Fruit fly (Drosophila melanogaster) whole organism, prepupa: ENCODE data around the gene FASN2.

Experiments
- Blimp-1 ChIP-seq: fragments of 200-800 bp; sonication (Bioruptor generic); optimal IDR thresholded peaks from 3 replicates; lab custom pipeline; 2017; ENCODE audit warnings: missing biosample characterization, missing genetic modification characterization, mild to moderate bottlenecking, moderate library complexity, missing genetic modification reagents
- CG10631 ChIP-seq: fragments of 200-800 bp; sonication (Bioruptor generic); optimal IDR thresholded peaks from 2 replicates; lab custom pipeline; 2016; ENCODE audit warnings: missing biosample characterization, missing genetic modification characterization
- CG10669 ChIP-seq: fragments of 200-800 bp; sonication (Bioruptor generic); optimal IDR thresholded peaks from 3 replicates; lab custom pipeline; 2018; ENCODE audit warnings: missing biosample characterization, mild to moderate bottlenecking, missing genetic modification characterization, moderate library complexity
- CG11294 ChIP-seq: fragments of 200-800 bp; sonication (Bioruptor generic); IDR thresholded peaks from 2 replicates; pipeline ENCODE4 v1.3.6; 2022; ENCODE audit warnings: missing biosample characterization, missing genetic modification characterization
- CG31627 ChIP-seq: fragments of 200-800 bp; sonication (Bioruptor generic); optimal IDR thresholded peaks from 3 replicates; lab custom pipeline; 2016; ENCODE audit warnings: missing biosample characterization, missing genetic modification characterization
- CG32006 ChIP-seq: fragments of 200-800 bp; sonication (Bioruptor generic); optimal IDR thresholded peaks from 3 replicates; lab custom pipeline; 2017; ENCODE audit warnings: missing biosample characterization, mild to moderate bottlenecking, missing genetic modification characterization
- CG34406 ChIP-seq: fragments of 200-800 bp; sonication (Bioruptor generic); optimal IDR thresholded peaks from 3 replicates; lab custom pipeline; 2016; ENCODE audit warnings: missing biosample characterization, missing genetic modification characterization
- CG6276 ChIP-seq: fragments of 200-800 bp; sonication (Bioruptor generic); optimal IDR thresholded peaks from 2 replicates; lab custom pipeline; 2017; ENCODE audit warnings: missing biosample characterization, mild to moderate bottlenecking, missing genetic modification characterization
- CG6792 ChIP-seq: fragments of 200-800 bp; sonication (Bioruptor generic); optimal IDR thresholded peaks from 3 replicates; lab custom pipeline; 2016; ENCODE audit warnings: missing biosample characterization, missing genetic modification characterization
- CG6808 ChIP-seq: fragments of 200-800 bp; sonication (Bioruptor generic); optimal IDR thresholded peaks from 3 replicates; lab custom pipeline; 2017; ENCODE audit warnings: missing biosample characterization, missing genetic modification characterization, mild to moderate bottlenecking, moderate library complexity, missing genetic modification reagents
- CG7368 ChIP-seq: fragments of 200-800 bp; sonication (Bioruptor generic); optimal IDR thresholded peaks from 3 replicates; lab custom pipeline; 2016; ENCODE audit warnings: missing biosample characterization, missing genetic modification characterization
- CG8632 ChIP-seq: fragments of 200-800 bp; sonication (Bioruptor generic); optimal IDR thresholded peaks from 3 replicates; lab custom pipeline; 2016; ENCODE audit warnings: missing biosample characterization, missing genetic modification characterization
- Eip78C ChIP-seq: fragments of 200-800 bp; sonication (Bioruptor generic); peaks from one replicate; lab custom pipeline; 2016; ENCODE audit warnings: missing biosample characterization, missing genetic modification characterization
- Eip93F ChIP-seq: fragments of 200-800 bp; sonication (Bioruptor generic); optimal IDR thresholded peaks from 2 replicates; lab custom pipeline; 2016; ENCODE audit warnings: missing biosample characterization, mild to moderate bottlenecking, missing genetic modification characterization
- Ets21C ChIP-seq: fragments of 200-800 bp; sonication (Bioruptor generic); optimal IDR thresholded peaks from 3 replicates; lab custom pipeline; 2016; ENCODE audit warnings: missing biosample characterization, missing genetic modification characterization
- Ets96B ChIP-seq: fragments of 200-800 bp; optimal IDR thresholded peaks from 2 replicates; lab custom pipeline; 2019; ENCODE audit warnings: missing biosample characterization, mild to moderate bottlenecking, missing genetic modification characterization, moderate library complexity
- Gug ChIP-seq: fragments of 200-800 bp; sonication (Bioruptor generic); IDR thresholded peaks from 2 replicates; pipeline ENCODE4 v1.3.6; 2022; ENCODE audit warnings: missing biosample characterization, missing genetic modification characterization
- Hr39 ChIP-seq: fragments of 200-800 bp; sonication (Bioruptor generic); optimal IDR thresholded peaks from 2 replicates; lab custom pipeline; 2016; ENCODE audit warnings: missing biosample characterization, missing genetic modification characterization
- Hr4 ChIP-seq: fragments of 200-800 bp; sonication (Bioruptor generic); optimal IDR thresholded peaks from 3 replicates; lab custom pipeline; 2016; ENCODE audit warnings: missing biosample characterization, missing genetic modification characterization
- Lpt ChIP-seq: fragments of 200-800 bp; sonication (Bioruptor generic); optimal IDR thresholded peaks from 3 replicates; lab custom pipeline; 2016; ENCODE audit warnings: missing biosample characterization, missing genetic modification characterization
- Met ChIP-seq: fragments of 200-800 bp; sonication (Bioruptor generic); optimal IDR thresholded peaks from 3 replicates; lab custom pipeline; 2016; ENCODE audit warnings: missing biosample characterization, missing genetic modification characterization
- OdsH ChIP-seq: fragments of 200-800 bp; sonication (Bioruptor generic); optimal IDR thresholded peaks from 3 replicates; lab custom pipeline; 2016; ENCODE audit warnings: missing biosample characterization, missing genetic modification characterization
- Sox102F ChIP-seq: fragments of 200-800 bp; sonication (Bioruptor generic); optimal IDR thresholded peaks from 2 replicates; lab custom pipeline; 2016; ENCODE audit warnings: missing biosample characterization, mild to moderate bottlenecking, missing genetic modification characterization
- Sox14 ChIP-seq: fragments of 200-800 bp; sonication (Bioruptor generic); optimal IDR thresholded peaks from 3 replicates; lab custom pipeline; 2016; ENCODE audit warnings: missing biosample characterization, missing genetic modification characterization
- Sox15 ChIP-seq: fragments of 200-800 bp; sonication (Bioruptor generic); optimal IDR thresholded peaks from 3 replicates; lab custom pipeline; 2016; ENCODE audit warnings: missing biosample characterization, missing genetic modification characterization
- achi ChIP-seq: fragments of 200-800 bp; sonication (Bioruptor generic); optimal IDR thresholded peaks from 3 replicates; lab custom pipeline; 2016; ENCODE audit warnings: missing biosample characterization, missing genetic modification characterization
- acj6 ChIP-seq: fragments of 200-800 bp; sonication (Bioruptor generic); optimal IDR thresholded peaks from 3 replicates; lab custom pipeline; 2016; ENCODE audit warnings: missing biosample characterization, missing genetic modification characterization
- dsx ChIP-seq: fragments of 200-800 bp; optimal IDR thresholded peaks from 3 replicates; lab custom pipeline; 2019; ENCODE audit warnings: missing biosample characterization, mild to moderate bottlenecking, missing genetic modification characterization, moderate library complexity; ENCODE audit not compliant: poor library complexity, severe bottlenecking
- eg ChIP-seq: fragments of 200-800 bp; sonication (Bioruptor generic); IDR thresholded peaks from 3 replicates; pipeline ENCODE4 v1.3.6; 2022; ENCODE audit warnings: missing biosample characterization, missing genetic modification characterization
- esn ChIP-seq: fragments of 200-800 bp; sonication (Bioruptor generic); optimal IDR thresholded peaks from 2 replicates; lab custom pipeline; 2016; ENCODE audit warnings: missing biosample characterization, mild to moderate bottlenecking, missing genetic modification characterization, moderate library complexity
- fd59A ChIP-seq: fragments of 200-800 bp; sonication (Bioruptor generic); optimal IDR thresholded peaks from 2 replicates; lab custom pipeline; 2017; ENCODE audit warnings: missing biosample characterization, mild to moderate bottlenecking, missing genetic modification characterization, missing genetic modification reagents
- fd85E ChIP-seq: fragments of 200-800 bp; sonication (Bioruptor generic); optimal IDR thresholded peaks from 3 replicates; lab custom pipeline; 2016; ENCODE audit warnings: missing biosample characterization, missing genetic modification characterization
- fkh ChIP-seq: fragments of 200-800 bp; sonication (Bioruptor generic); optimal IDR thresholded peaks from 3 replicates; lab custom pipeline; 2017; ENCODE audit warnings: missing biosample characterization, mild to moderate bottlenecking, missing genetic modification characterization, moderate library complexity
- net ChIP-seq: fragments of 200-800 bp; sonication (Bioruptor generic); optimal IDR thresholded peaks from 3 replicates; lab custom pipeline; 2016; ENCODE audit warnings: missing biosample characterization, missing genetic modification characterization
- pdm3 ChIP-seq: fragments of 200-800 bp; sonication (Bioruptor generic); optimal IDR thresholded peaks from 3 replicates; lab custom pipeline; 2016; ENCODE audit warnings: missing biosample characterization, missing genetic modification characterization
- salr ChIP-seq, 2 experiments: fragments of 200-800 bp; sonication (Bioruptor generic); optimal IDR thresholded peaks; 3 replicates each; lab custom pipeline; 2016 to 2018; ENCODE audit warnings: missing biosample characterization in 2 of 2, missing genetic modification characterization in 2 of 2, mild to moderate bottlenecking in 1 of 2
- spab ChIP-seq: fragments of 200-800 bp; sonication (Bioruptor generic); optimal IDR thresholded peaks from 2 replicates; lab custom pipeline; 2017; ENCODE audit warnings: missing biosample characterization, mild to moderate bottlenecking, missing genetic modification characterization, missing genetic modification reagents
- ss ChIP-seq, 2 experiments: fragments of 200-800 bp; sonication (Bioruptor generic); optimal IDR thresholded peaks; 2 replicates in 1 of 2; 3 replicates in 1 of 2; lab custom pipeline; 2017 to 2018; ENCODE audit warnings: mild to moderate bottlenecking in 2 of 2, missing biosample characterization in 2 of 2, missing genetic modification characterization in 2 of 2, moderate library complexity in 1 of 2
- topi ChIP-seq: fragments of 200-800 bp; sonication (Bioruptor generic); optimal IDR thresholded peaks from 3 replicates; lab custom pipeline; 2016; ENCODE audit warnings: missing biosample characterization, missing genetic modification characterization
- vri ChIP-seq: fragments of 200-800 bp; sonication (Bioruptor generic); optimal IDR thresholded peaks from 3 replicates; lab custom pipeline; 2016; ENCODE audit warnings: missing biosample characterization, mild to moderate bottlenecking, missing genetic modification characterization

The FASN2 gene

DNA sequence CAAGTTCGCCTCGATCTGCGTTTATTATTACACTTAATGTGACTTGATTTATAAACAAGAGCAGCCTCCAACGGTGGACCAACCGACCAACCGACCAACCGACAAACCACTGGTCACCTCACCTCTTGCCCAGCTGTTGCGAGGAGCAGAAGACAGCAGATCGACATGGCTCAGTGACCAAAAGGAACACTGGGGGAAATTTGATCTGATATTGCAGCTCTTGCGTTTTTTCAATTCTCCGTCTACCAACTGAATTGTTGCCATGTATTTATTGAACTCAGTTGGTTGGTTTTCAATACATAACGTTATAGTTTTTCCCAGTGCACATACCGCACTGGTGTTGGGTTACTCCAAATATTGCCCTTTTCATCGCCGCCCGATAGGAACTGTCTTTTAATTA lies 39.1 kb upstream of the FASN2 start (continued):
- TF ChIP-seq CG31627 (GFP tag; lab: Kevin White, UChicago) (peak; percentile 47), Gug (GFP tag; lab: Robert Waterston, UW) (no peak), CG11294 (GFP tag; lab: Robert Waterston, UW) (no peak), Blimp-1 (GFP tag; lab: Kevin White, UChicago) (no peak), CG6808 (GFP tag; lab: Kevin White, UChicago) (peak; percentile 60), OdsH (GFP tag; lab: Kevin White, UChicago) (peak; percentile 36), spab (GFP tag; lab: Kevin White, UChicago) (peak; percentile 17)
- TF ChIP-seq, all 60 proteins: peak for 41

DNA sequence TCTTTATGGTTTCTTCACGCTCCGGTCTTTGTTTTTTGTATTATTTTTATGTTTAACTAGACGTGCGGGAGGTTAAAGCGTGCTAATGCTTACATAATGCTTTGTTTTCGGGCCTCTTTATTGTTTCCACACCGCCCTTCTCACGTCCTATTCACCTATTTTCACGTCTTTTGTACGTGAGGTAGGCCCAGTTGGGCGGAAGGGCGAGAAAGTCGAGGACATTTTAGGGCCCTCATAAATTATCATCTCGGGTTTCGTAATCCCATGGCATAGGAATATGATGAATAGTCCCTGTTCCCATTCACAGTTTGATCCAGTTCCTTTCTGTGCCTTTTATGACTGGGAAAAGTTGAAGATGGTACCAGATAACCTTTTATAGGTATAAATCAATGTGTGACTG lies 38.3 kb upstream of the FASN2 start:
- TF ChIP-seq Eip78C (no peak), acj6 (GFP tag; lab: Kevin White, UChicago) (no peak), fd59A (no peak), CG6276 (GFP tag; lab: Kevin White, UChicago) (no peak), CG34406 (GFP tag; lab: Kevin White, UChicago) (no peak)

DNA sequence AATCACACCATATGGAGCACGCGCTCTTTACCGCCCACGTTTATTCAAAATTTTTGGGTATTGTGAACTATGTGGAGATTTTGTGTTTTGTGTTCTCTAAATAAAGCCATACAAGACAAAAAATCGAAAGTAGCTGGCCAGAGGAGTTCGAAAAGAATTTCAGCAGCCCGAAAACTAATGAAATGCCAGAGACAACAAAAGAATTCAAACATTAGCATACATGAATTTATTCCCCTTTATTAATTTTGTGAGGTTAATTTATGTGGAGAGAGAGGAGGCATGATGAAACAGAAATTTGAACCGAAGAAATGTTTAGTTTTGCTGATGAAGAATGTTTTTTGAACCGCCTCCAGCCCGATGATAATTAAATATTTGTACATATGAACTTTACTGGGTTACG lies 37.6 kb upstream of the FASN2 start:
- TF ChIP-seq CG6276 (GFP tag; lab: Kevin White, UChicago), result no peak
- no peak for TF ChIP-seq Eip93F
- TF ChIP-seq Eip78C, result no peak
- no peak for TF ChIP-seq OdsH (GFP tag; lab: Kevin White, UChicago)
- TF ChIP-seq CG7368, result no peak
- no peak for TF ChIP-seq Met (GFP tag; lab: Kevin White, UChicago)
- no peak for TF ChIP-seq net (GFP tag; lab: Kevin White, UChicago)

DNA sequence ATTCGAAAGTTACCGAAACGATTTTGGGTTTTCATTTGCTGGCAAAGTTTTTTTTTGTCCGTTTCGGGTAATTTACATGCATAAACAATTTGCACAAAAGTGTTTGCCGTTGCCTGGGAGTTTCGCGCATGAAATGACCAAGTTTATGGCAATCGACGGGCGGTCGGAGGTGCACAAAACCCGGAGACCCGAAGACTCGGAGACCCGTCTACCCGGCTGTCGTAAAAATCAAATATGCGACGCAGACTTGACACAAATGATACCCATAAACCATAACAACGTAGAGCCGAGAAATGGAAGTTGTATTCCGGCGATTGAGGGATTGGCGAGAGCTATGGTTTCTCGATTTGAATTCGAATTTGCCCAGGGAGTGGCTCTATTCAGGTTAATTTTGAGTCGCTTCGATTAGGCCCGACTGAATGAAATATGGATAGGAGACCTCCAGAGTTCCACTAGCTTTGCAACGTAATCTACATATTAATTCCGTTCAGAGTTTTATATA lies 36.8 kb upstream of the FASN2 start:
- TF ChIP-seq Met (GFP tag; lab: Kevin White, UChicago) (no peak), Eip78C (no peak), Ets96B (tag; lab: Kevin White, UChicago) (no peak), Hr4 (GFP tag; lab: Kevin White, UChicago) (no peak), dsx (GFP tag; lab: Kevin White, UChicago) (no peak), esn (no peak), salr (GFP tag; optimal IDR thresholded peaks at IDR 0.05; lab: Kevin White, UChicago) (no peak), CG32006 (GFP tag; lab: Kevin White, UChicago) (no peak), Ets21C (GFP tag; lab: Kevin White, UChicago) (no peak), fd59A (no peak), Blimp-1 (GFP tag; lab: Kevin White, UChicago) (no peak), CG6792 (no peak), CG10669 (GFP tag; lab: Kevin White, UChicago) (no peak), Lpt (GFP tag; lab: Kevin White, UChicago) (no peak), achi (GFP tag; lab: Kevin White, UChicago) (no peak), eg (no peak)

DNA sequence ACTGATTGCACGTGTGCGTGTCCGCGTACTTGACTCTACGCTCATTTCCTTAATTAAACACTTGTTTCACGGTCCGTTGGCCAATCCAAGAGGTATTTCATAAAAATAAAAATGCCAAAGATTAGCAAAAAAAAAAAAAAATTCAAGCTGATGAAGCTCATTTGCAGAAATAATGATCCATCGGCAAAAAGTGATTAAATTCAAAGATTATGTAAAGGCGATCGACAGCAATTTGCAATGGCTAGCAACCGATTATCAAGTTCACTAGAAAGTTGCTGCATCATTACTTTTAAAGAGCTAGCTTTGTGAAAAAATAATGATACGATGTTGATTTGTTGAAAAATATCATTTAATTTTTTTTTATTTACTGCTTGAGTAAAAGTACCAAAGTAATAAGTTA lies 34.3 kb upstream of the FASN2 start:
- TF ChIP-seq vri (GFP tag; lab: Kevin White, UChicago) (no peak), Sox102F (GFP tag; lab: Kevin White, UChicago) (no peak), CG6808 (GFP tag; lab: Kevin White, UChicago) (no peak)

DNA sequence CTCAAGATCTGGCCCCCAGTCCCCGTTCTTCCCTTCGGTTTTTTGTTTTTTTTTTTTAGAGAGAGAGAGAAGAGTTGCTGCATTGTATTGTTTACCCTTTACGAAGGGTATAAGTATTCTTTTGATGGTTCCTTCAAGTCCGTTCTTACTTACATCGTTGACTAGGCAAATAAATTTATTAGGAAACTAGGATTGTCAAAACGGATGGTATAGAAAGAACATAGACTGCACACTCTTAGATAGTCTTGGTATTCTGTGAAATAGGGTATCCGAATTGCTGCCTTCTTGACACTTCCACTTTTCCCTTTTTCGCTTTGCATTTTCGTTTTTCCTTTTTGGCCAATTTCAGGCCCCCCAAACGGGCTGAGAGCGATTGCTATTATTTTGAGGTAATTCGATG lies 32.3 kb upstream of the FASN2 start:
- no peak for TF ChIP-seq CG11294 (GFP tag; lab: Robert Waterston, UW)
- TF ChIP-seq CG10669 (GFP tag; lab: Kevin White, UChicago), result peak; percentile 74
- peak; percentile 83 for TF ChIP-seq acj6 (GFP tag; lab: Kevin White, UChicago)
- TF ChIP-seq CG7368, result peak; percentile 76
- peak; percentile 88 for TF ChIP-seq Met (GFP tag; lab: Kevin White, UChicago)
- peak; percentile 71 for TF ChIP-seq fd59A
- peak; percentile 91 for TF ChIP-seq CG31627 (GFP tag; lab: Kevin White, UChicago)
- 0 out of 3 replicates have a peak, but pooled peaks have one; percentile 19 for TF ChIP-seq eg
- TF ChIP-seq CG8632, result peak; percentile 79
- TF ChIP-seq topi, result peak; percentile 88
- peak; percentile 45 to 80 for TF ChIP-seq ss (GFP tag; optimal IDR thresholded peaks at IDR 0.05; lab: Kevin White, UChicago)
- TF ChIP-seq fkh (GFP tag; lab: Kevin White, UChicago), result no peak
- TF ChIP-seq pdm3 (GFP tag; lab: Kevin White, UChicago), result peak; percentile 86
- peak; percentile 13 for TF ChIP-seq fd85E
- peak; percentile 76 for TF ChIP-seq Sox15 (GFP tag; lab: Kevin White, UChicago)
- TF ChIP-seq Sox14 (GFP tag; lab: Kevin White, UChicago), result peak; percentile 80
- TF ChIP-seq dsx (GFP tag; lab: Kevin White, UChicago), result peak; percentile 76
- TF ChIP-seq Blimp-1 (GFP tag; lab: Kevin White, UChicago), result peak; percentile 62
- peak; percentile 90 for TF ChIP-seq Hr39
- TF ChIP-seq CG10631 (GFP tag; lab: Kevin White, UChicago), result peak; percentile 81
